Fruit fly (Drosophila melanogaster): Measurements from ENCODE around the gene Cpr35B.

- TF ChIP-seq CG7045 (GFP tag; optimal IDR thresholded peaks at IDR 0.05) (no peak), kay (GFP tag; ENCODE audit: borderline replicate concordance) (no peak), cic (GFP tag; optimal IDR thresholded peaks at IDR 0.05) (peak; percentile 14), CG5204 (GFP tag; optimal IDR thresholded peaks at IDR 0.05) (no peak)
Observed at dm6 chr2L:14408383-14409004, 16.5 kb downstream of the Cpr35B start.
